Worm (Caenorhabditis elegans) whole organism, L1 larva: ENCODE data around the gene F52C9.5.

Source experiments
- C04F5.9 ChIP-seq: sonication (generic microtip); optimal IDR thresholded peaks from 2 replicates; lab custom pipeline; 2016; ENCODE audit warnings: missing genetic modification characterization, missing compliant biosample characterization
- alr-1 ChIP-seq: fragments of 200-800 bp; sonication (Bioruptor generic); optimal IDR thresholded peaks from 2 replicates; lab custom pipeline; 2018; ENCODE audit warnings: borderline replicate concordance, mild to moderate bottlenecking, missing genetic modification characterization, missing compliant biosample characterization
- ama-1 ChIP-seq: fragments of 150-350 bp; optimal IDR thresholded peaks from 2 replicates; lab custom pipeline; 2014
- ceh-8 ChIP-seq: fragments of 200-800 bp; sonication (Bioruptor generic); optimal IDR thresholded peaks from 2 replicates; lab custom pipeline; 2018; ENCODE audit warnings: mild to moderate bottlenecking, missing genetic modification characterization, moderate library complexity, missing compliant biosample characterization
- ceh-82 ChIP-seq, 3 experiments: fragments of 150-350 bp in 1 of 3; sonication (generic microtip) in 2 of 3; optimal IDR thresholded peaks; 2 replicates each; lab custom pipeline; 2014 to 2017; ENCODE audit warnings: missing biosample characterization in 3 of 3, missing genetic modification characterization in 3 of 3
- ceh-88 ChIP-seq: fragments of 200-800 bp; sonication (Bioruptor generic); IDR thresholded peaks from 2 replicates; pipeline ENCODE4 v1.3.6; 2022; ENCODE audit warnings: missing genetic modification characterization, missing compliant biosample characterization
- ceh-90 ChIP-seq: sonication (generic microtip); optimal IDR thresholded peaks from 2 replicates; lab custom pipeline; 2016; ENCODE audit warnings: missing genetic modification characterization, missing compliant biosample characterization
- dpl-1 ChIP-seq, 3 experiments: fragments of 150-350 bp in 2 of 3; sonication (generic microtip) in 1 of 3; optimal IDR thresholded peaks; 2 replicates each; lab custom pipeline; 2014 to 2017; ENCODE audit warnings: missing biosample characterization in 3 of 3, missing genetic modification characterization in 3 of 3, missing genetic modification reagents in 3 of 3
- dsc-1 ChIP-seq: sonication (generic microtip); optimal IDR thresholded peaks from 2 replicates; lab custom pipeline; 2016; ENCODE audit warnings: mild to moderate bottlenecking, missing genetic modification characterization, missing compliant biosample characterization
- efl-1 ChIP-seq, 4 experiments: fragments of 150-350 bp; optimal IDR thresholded peaks in 3 of 4; peaks in 1 of 4; 1 replicate in 1 of 4; 2 replicates in 3 of 4; lab custom pipeline; 2014; ENCODE audit warnings: missing biosample characterization in 2 of 4, missing genetic modification characterization in 2 of 4, missing genetic modification reagents in 2 of 4
- efl-3 ChIP-seq: fragments of 200-800 bp; sonication (Bioruptor generic); optimal IDR thresholded peaks from 2 replicates; lab custom pipeline; 2018; ENCODE audit warnings: mild to moderate bottlenecking, missing genetic modification characterization, missing compliant biosample characterization
- egl-13 ChIP-seq: sonication (generic microtip); optimal IDR thresholded peaks from 2 replicates; lab custom pipeline; 2016; ENCODE audit warnings: missing genotype, missing genetic modification reagents, missing genetic modification characterization, missing compliant biosample characterization
- egl-27 ChIP-seq, 2 experiments: fragments of 150-350 bp in 1 of 2; sonication (generic microtip); optimal IDR thresholded peaks; 3 replicates each; lab custom pipeline; 2017 to 2018; ENCODE audit warnings: missing biosample characterization in 2 of 2, missing genetic modification characterization in 2 of 2, missing genetic modification reagents in 2 of 2
- ets-5 ChIP-seq: fragments of 200-800 bp; sonication (Bioruptor generic); IDR thresholded peaks from 2 replicates; pipeline ENCODE4 v1.3.6; 2022; ENCODE audit warnings: missing genetic modification characterization, missing compliant biosample characterization
- fkh-10 ChIP-seq: sonication (generic microtip); optimal IDR thresholded peaks from 2 replicates; lab custom pipeline; 2017; ENCODE audit warnings: missing biosample characterization, missing genetic modification reagents, missing genetic modification characterization
- fkh-8 ChIP-seq: sonication (generic microtip); optimal IDR thresholded peaks from 2 replicates; lab custom pipeline; 2016; ENCODE audit warnings: mild to moderate bottlenecking, missing genetic modification characterization, missing compliant biosample characterization
- fos-1 ChIP-seq: fragments of 150-350 bp; optimal IDR thresholded peaks from 2 replicates; lab custom pipeline; 2014; ENCODE audit warnings: missing biosample characterization, missing genetic modification characterization
- grh-1 ChIP-seq: fragments of 200-800 bp; sonication (Bioruptor generic); IDR thresholded peaks from 2 replicates; pipeline ENCODE4 v1.3.6; 2022; ENCODE audit warnings: missing genetic modification reagents, missing genetic modification characterization, missing compliant biosample characterization
- hlh-4 ChIP-seq: sonication (generic microtip); optimal IDR thresholded peaks from 2 replicates; lab custom pipeline; 2016; ENCODE audit warnings: mild to moderate bottlenecking, missing genetic modification characterization, missing compliant biosample characterization
- hpl-2 ChIP-seq: fragments of 150-350 bp; optimal IDR thresholded peaks from 2 replicates; lab custom pipeline; 2014; ENCODE audit warnings: missing biosample characterization, missing genetic modification reagents, missing genetic modification characterization
- isw-1 ChIP-seq: fragments of 200-800 bp; sonication (Bioruptor generic); IDR thresholded peaks from 2 replicates; pipeline ENCODE4 v1.3.6; 2022; ENCODE audit warnings: missing genetic modification characterization, missing compliant biosample characterization
- jun-1 ChIP-seq: fragments of 150-350 bp; optimal IDR thresholded peaks from 2 replicates; lab custom pipeline; 2014; ENCODE audit warnings: missing biosample characterization, missing genetic modification reagents, missing genetic modification characterization
- lin-13 ChIP-seq: fragments of 150-350 bp; optimal IDR thresholded peaks from 2 replicates; lab custom pipeline; 2014; ENCODE audit warnings: missing biosample characterization, missing genetic modification reagents, missing genetic modification characterization
- lin-15B ChIP-seq: fragments of 150-350 bp; sonication (generic microtip); optimal IDR thresholded peaks from 3 replicates; lab custom pipeline; 2014; ENCODE audit warnings: missing biosample characterization, missing genetic modification characterization
- lin-35 ChIP-seq, 2 experiments: fragments of 150-350 bp; optimal IDR thresholded peaks; 2 replicates each; lab custom pipeline; 2014; ENCODE audit warnings: missing biosample characterization in 2 of 2, missing genetic modification characterization in 2 of 2, missing genetic modification reagents in 2 of 2
- mdl-1 ChIP-seq, 2 experiments: fragments of 150-350 bp; optimal IDR thresholded peaks; 2 replicates each; lab custom pipeline; 2014 to 2017; ENCODE audit warnings: missing biosample characterization in 2 of 2, missing genetic modification characterization in 2 of 2, inconsistent platforms in 1 of 2
- mep-1 ChIP-seq: fragments of 150-350 bp; optimal IDR thresholded peaks from 2 replicates; lab custom pipeline; 2014; ENCODE audit warnings: missing biosample characterization, missing genetic modification characterization
- nhr-11 ChIP-seq: fragments of 150-350 bp; optimal IDR thresholded peaks from 2 replicates; lab custom pipeline; 2014; ENCODE audit warnings: missing biosample characterization, missing genetic modification characterization
- nhr-20 ChIP-seq: sonication (generic microtip); optimal IDR thresholded peaks from 2 replicates; lab custom pipeline; 2016; ENCODE audit warnings: mild to moderate bottlenecking, missing genetic modification characterization, missing compliant biosample characterization
- nhr-237 ChIP-seq: fragments of 150-350 bp; optimal IDR thresholded peaks from 2 replicates; lab custom pipeline; 2014; ENCODE audit warnings: missing biosample characterization, missing genetic modification characterization
- nhr-28 ChIP-seq: fragments of 150-350 bp; optimal IDR thresholded peaks from 2 replicates; lab custom pipeline; 2014; ENCODE audit warnings: missing biosample characterization, missing genetic modification characterization
- nhr-71 ChIP-seq: sonication (generic microtip); optimal IDR thresholded peaks from 2 replicates; lab custom pipeline; 2016; ENCODE audit warnings: mild to moderate bottlenecking, missing genetic modification characterization, moderate library complexity, missing compliant biosample characterization
- nhr-77 ChIP-seq: fragments of 150-350 bp; optimal IDR thresholded peaks from 2 replicates; lab custom pipeline; 2014; ENCODE audit warnings: missing biosample characterization, missing genetic modification characterization
- pag-3 ChIP-seq: sonication (generic microtip); optimal IDR thresholded peaks from 2 replicates; lab custom pipeline; 2017; ENCODE audit warnings: missing genetic modification characterization, mild to moderate bottlenecking, missing compliant biosample characterization, antibody characterized with exemption, borderline replicate concordance; ENCODE audit not compliant: insufficient read depth
- pqm-1 ChIP-seq: sonication (generic microtip); optimal IDR thresholded peaks from 3 replicates; lab custom pipeline; 2017; ENCODE audit warnings: missing biosample characterization, missing genetic modification characterization
- rnt-1 ChIP-seq: sonication (generic microtip); optimal IDR thresholded peaks from 2 replicates; lab custom pipeline; 2016; ENCODE audit warnings: mild to moderate bottlenecking, missing genetic modification characterization, moderate library complexity, missing compliant biosample characterization
- snpc-4 ChIP-seq: fragments of 150-350 bp; optimal IDR thresholded peaks from 2 replicates; lab custom pipeline; 2014; ENCODE audit warnings: missing biosample characterization, missing genetic modification characterization
- snu-23 ChIP-seq: sonication (generic microtip); optimal IDR thresholded peaks from 2 replicates; lab custom pipeline; 2016; ENCODE audit warnings: missing genetic modification characterization, missing compliant biosample characterization
- sox-4 ChIP-seq: sonication (generic microtip); optimal IDR thresholded peaks from 2 replicates; lab custom pipeline; 2016; ENCODE audit warnings: missing genetic modification characterization, missing compliant biosample characterization
- swsn-7 ChIP-seq: sonication (generic microtip); optimal IDR thresholded peaks from 2 replicates; lab custom pipeline; 2016; ENCODE audit warnings: missing genetic modification characterization, missing compliant biosample characterization
- tbx-2 ChIP-seq: sonication (generic microtip); optimal IDR thresholded peaks from 2 replicates; lab custom pipeline; 2016; ENCODE audit warnings: missing genetic modification characterization, missing compliant biosample characterization
- tlp-1 ChIP-seq: fragments of 150-350 bp; optimal IDR thresholded peaks from 2 replicates; lab custom pipeline; 2014; ENCODE audit warnings: missing biosample characterization, missing genetic modification characterization
- unc-130 ChIP-seq: fragments of 150-350 bp; optimal IDR thresholded peaks from 2 replicates; lab custom pipeline; 2017; ENCODE audit warnings: missing biosample characterization, missing genetic modification characterization, inconsistent platforms
- unc-62 ChIP-seq: fragments of 150-350 bp; optimal IDR thresholded peaks from 2 replicates; lab custom pipeline; 2014; ENCODE audit warnings: missing biosample characterization, missing genetic modification reagents, missing genetic modification characterization
- xbp-1 ChIP-seq: sonication (generic microtip); optimal IDR thresholded peaks from 2 replicates; lab custom pipeline; 2016; ENCODE audit warnings: missing genetic modification characterization, missing compliant biosample characterization
- zag-1 ChIP-seq: fragments of 150-350 bp; optimal IDR thresholded peaks from 2 replicates; lab custom pipeline; 2014; ENCODE audit warnings: missing biosample characterization, missing genetic modification characterization
- zip-4 ChIP-seq: fragments of 200-800 bp; sonication (Bioruptor generic); optimal IDR thresholded peaks from 2 replicates; lab custom pipeline; 2018; ENCODE audit warnings: mild to moderate bottlenecking, missing genetic modification characterization, moderate library complexity, missing compliant biosample characterization

F52C9.5 gene

DNA sequence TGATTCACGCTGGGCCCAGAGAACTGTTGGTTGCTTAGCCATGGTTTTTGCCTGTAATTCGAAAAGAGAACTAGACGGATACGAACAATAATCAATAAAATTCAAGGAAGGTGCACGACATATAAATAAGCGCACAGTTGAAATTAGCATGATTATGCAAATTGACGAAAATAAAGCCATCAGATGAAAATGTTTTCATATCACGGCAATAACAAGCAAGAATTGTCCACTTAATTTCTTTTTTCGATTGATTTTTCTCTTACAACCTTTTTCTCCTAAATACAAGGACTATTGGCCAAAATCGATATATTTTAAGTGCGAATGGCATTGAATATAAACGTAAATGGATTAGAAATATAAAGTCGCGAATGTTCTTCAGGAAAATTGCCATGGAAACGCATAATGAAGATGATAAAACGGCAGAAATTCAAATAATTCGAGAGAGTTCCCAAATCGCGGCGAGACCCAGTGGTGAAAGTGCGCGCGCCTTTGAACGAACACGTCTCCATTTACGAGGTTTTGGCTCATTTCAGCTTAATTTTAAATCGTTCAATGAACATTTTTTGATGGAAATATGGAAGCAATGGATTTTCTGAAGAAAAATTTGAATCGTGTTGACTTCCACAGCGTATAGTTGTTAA lies 27.2 kb upstream of the F52C9.5 start, which contains the start of the genes daf-41 and toc-1 (continued):
- TF ChIP-seq fkh-8 (tag; lab: Kevin White, UChicago): peak; percentile 81
- no peak for TF ChIP-seq pag-3
- TF ChIP-seq zag-1 (tag; lab: Kevin White, UChicago): no peak
- peak; percentile 20 for TF ChIP-seq jun-1 (tag; lab: Kevin White, UChicago)
- TF ChIP-seq ama-1 (lab: Kevin White, UChicago): no peak
- no peak for TF ChIP-seq nhr-11 (tag; lab: Kevin White, UChicago)
- TF ChIP-seq tlp-1: no peak
- no peak for TF ChIP-seq unc-62 (GFP tag; lab: Kevin White, UChicago)
- TF ChIP-seq isw-1: peak; percentile 18; the same call in 1 of the 2 replicates
- peak; percentile 48 for TF ChIP-seq lin-13 (GFP tag; lab: Kevin White, UChicago)
- peak; percentile 68 for TF ChIP-seq snu-23 (GFP tag; lab: Kevin White, UChicago)
- no peak for TF ChIP-seq efl-3 (GFP tag; lab: Kevin White, UChicago)
- no peak for TF ChIP-seq ceh-88 (GFP tag; lab: Robert Waterston, UW)
- TF ChIP-seq nhr-20: peak; percentile 31
- TF ChIP-seq C04F5.9: no peak
- peak; percentile 16 for TF ChIP-seq ceh-8 (GFP tag; lab: Kevin White, UChicago)
- peak; percentile 18 for TF ChIP-seq ceh-90
- no peak for TF ChIP-seq fkh-10 (GFP tag; lab: Kevin White, UChicago)
- peak; percentile 63 for TF ChIP-seq dsc-1 (tag; lab: Kevin White, UChicago)
- peak; percentile 82 for TF ChIP-seq mep-1 (tag; lab: Kevin White, UChicago)
- no peak for TF ChIP-seq egl-13
- TF ChIP-seq rnt-1 (tag; lab: Kevin White, UChicago): peak; percentile 11
- no peak for TF ChIP-seq zip-4 (GFP tag; lab: Kevin White, UChicago)
- TF ChIP-seq swsn-7 (tag; lab: Kevin White, UChicago): peak; percentile 44
- peak; percentile 17 for TF ChIP-seq unc-130 (tag; lab: Kevin White, UChicago)
- no peak for TF ChIP-seq tbx-2
- TF ChIP-seq xbp-1 (tag; lab: Kevin White, UChicago): peak; percentile 40
- peak; percentile 10 for TF ChIP-seq lin-15B (tag; lab: Kevin White, UChicago)
- peak; percentile 20 for TF ChIP-seq fos-1 (tag; lab: Kevin White, UChicago)
- TF ChIP-seq nhr-237 (tag; lab: Kevin White, UChicago): no peak
- TF ChIP-seq nhr-77: no peak
- TF ChIP-seq ets-5: no peak
- TF ChIP-seq grh-1: no peak
- TF ChIP-seq snpc-4 (tag; lab: Kevin White, UChicago): no peak
- peak in 1 of 3 experiments; percentile 12 for TF ChIP-seq ceh-82 (tag; optimal IDR thresholded peaks at IDR 0.05; lab: Kevin White, UChicago)
- no peak for TF ChIP-seq alr-1
- TF ChIP-seq egl-27 (tag; optimal IDR thresholded peaks at IDR 0.05; lab: Kevin White, UChicago): no peak
- TF ChIP-seq, all 84 proteins: peak for 31

DNA sequence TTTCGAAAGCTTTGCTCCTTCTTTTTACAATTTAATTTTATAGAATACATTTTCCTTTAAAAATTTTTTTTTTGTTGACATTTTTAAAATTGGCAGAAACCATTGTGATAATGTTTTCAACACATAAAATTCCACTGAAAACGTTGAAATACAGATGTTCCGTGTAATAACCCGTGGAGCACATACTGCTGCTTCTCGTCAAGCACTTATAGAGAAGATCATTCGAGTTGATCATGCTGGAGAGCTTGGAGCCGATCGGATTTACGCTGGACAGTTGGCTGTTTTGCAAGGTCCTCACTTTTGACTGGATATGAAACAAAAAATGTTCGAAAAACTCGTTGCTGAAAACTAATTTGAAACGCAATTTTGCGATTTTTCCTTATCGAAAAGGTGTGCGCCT lies 24.3 kb upstream of the F52C9.5 start, which contains the start of gene clk-1:
Gene clk-1 (plus strand): TSS at position 155 of the 400 bp plus-strand sequence.
- no peak for TF ChIP-seq jun-1 (tag; lab: Kevin White, UChicago)

DNA sequence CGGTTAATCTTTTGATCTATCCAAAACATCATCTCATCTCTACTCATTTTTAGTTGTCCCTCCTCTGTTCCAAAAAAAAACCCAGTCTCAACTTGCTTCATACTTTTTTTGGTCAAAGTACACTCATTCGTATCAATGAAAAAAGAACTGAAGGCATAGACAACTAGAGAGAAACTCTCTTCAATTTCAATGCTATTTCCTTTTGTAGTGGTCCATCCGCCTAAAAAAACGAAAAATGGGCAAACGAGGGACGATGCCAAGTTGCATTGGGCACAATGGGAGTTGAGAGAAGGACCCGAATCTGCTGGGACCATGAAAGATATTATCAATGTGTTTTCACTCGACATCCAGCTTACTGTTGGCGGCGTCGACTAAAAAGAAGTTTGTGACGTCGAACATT lies 21.8 kb upstream of the F52C9.5 start:
- TF ChIP-seq nhr-28 (tag; lab: Kevin White, UChicago) (no peak), nhr-71 (tag; lab: Kevin White, UChicago) (peak; percentile 32), dpl-1 (GFP tag; optimal IDR thresholded peaks at IDR 0.05; lab: Kevin White, UChicago) (peak in 1 of 3 experiments; percentile 20), sox-4 (tag; lab: Kevin White, UChicago) (no peak), efl-1 (optimal IDR thresholded peaks at IDR 0.05; lab: Kevin White, UChicago) (peak; percentile 38 to 61), efl-1 (GFP tag; optimal IDR thresholded peaks at IDR 0.05 in 1 of 2; lab: Kevin White, UChicago) (peak in 1 of 2 experiments; percentile 92), swsn-7 (tag; lab: Kevin White, UChicago) (peak; percentile 0), hlh-4 (tag; lab: Kevin White, UChicago) (no peak), ceh-8 (GFP tag; lab: Kevin White, UChicago) (no peak), efl-3 (GFP tag; lab: Kevin White, UChicago) (no peak), lin-13 (GFP tag; lab: Kevin White, UChicago) (no peak), tbx-2 (peak; percentile 5), fos-1 (tag; lab: Kevin White, UChicago) (no peak), egl-13 (no peak), mep-1 (tag; lab: Kevin White, UChicago) (peak; percentile 16), mdl-1 (tag; optimal IDR thresholded peaks at IDR 0.05; lab: Kevin White, UChicago) (no peak), ceh-82 (tag; optimal IDR thresholded peaks at IDR 0.05; lab: Kevin White, UChicago) (peak in 1 of 3 experiments; percentile 35), isw-1 (no peak), lin-35 (GFP tag; optimal IDR thresholded peaks at IDR 0.05; lab: Kevin White, UChicago) (peak in 1 of 2 experiments; percentile 26), snpc-4 (tag; lab: Kevin White, UChicago) (no peak), hpl-2 (no peak), snu-23 (GFP tag; lab: Kevin White, UChicago) (peak; percentile 31), pqm-1 (no peak), grh-1 (no peak)
